Worm (Caenorhabditis elegans): Measurements from ENCODE around the gene C34D10.1.

C34D10.1 gene

ce11 chrX:7994486-7994885, 34.8 kb upstream of the C34D10.1 start:
- no peak for TF ChIP-seq ceh-36 (tag; optimal IDR thresholded peaks at IDR 0.05)
- TF ChIP-seq hmbx-1 (tag; optimal IDR thresholded peaks at IDR 0.05) = no peak
- no peak for TF ChIP-seq tra-4 (tag; optimal IDR thresholded peaks at IDR 0.05)
- TF ChIP-seq aly-1 (tag; optimal IDR thresholded peaks at IDR 0.05) = no peak
- TF ChIP-seq hnd-1 (tag; optimal IDR thresholded peaks at IDR 0.05) = no peak
- TF ChIP-seq ama-1 (optimal IDR thresholded peaks at IDR 0.05) = no peak
- no peak for TF ChIP-seq B0310.2 (tag; optimal IDR thresholded peaks at IDR 0.05)
- TF ChIP-seq flt-1 (GFP tag; IDR thresholded peaks at IDR 0.05) = no peak
- TF ChIP-seq F13C5.2 (tag; optimal IDR thresholded peaks at IDR 0.05) = no peak
- TF ChIP-seq hmg-4 (GFP tag; optimal IDR thresholded peaks at IDR 0.05) = no peak
- no peak for TF ChIP-seq tbx-37 (GFP tag; conservative IDR thresholded peaks at IDR 0.05)
- TF ChIP-seq sea-1 (GFP tag; conservative IDR thresholded peaks at IDR 0.05) = no peak
- no peak for TF ChIP-seq pes-1 (GFP tag; IDR thresholded peaks at IDR 0.05)
- no peak for TF ChIP-seq ets-7 (tag; optimal IDR thresholded peaks at IDR 0.05)
- no peak for TF ChIP-seq ceh-13 (GFP tag; optimal IDR thresholded peaks at IDR 0.05)
- TF ChIP-seq tbx-11 (GFP tag; IDR thresholded peaks at IDR 0.05) = no peak
- TF ChIP-seq scrt-1 (GFP tag; IDR thresholded peaks at IDR 0.05) = no peak

DNA sequence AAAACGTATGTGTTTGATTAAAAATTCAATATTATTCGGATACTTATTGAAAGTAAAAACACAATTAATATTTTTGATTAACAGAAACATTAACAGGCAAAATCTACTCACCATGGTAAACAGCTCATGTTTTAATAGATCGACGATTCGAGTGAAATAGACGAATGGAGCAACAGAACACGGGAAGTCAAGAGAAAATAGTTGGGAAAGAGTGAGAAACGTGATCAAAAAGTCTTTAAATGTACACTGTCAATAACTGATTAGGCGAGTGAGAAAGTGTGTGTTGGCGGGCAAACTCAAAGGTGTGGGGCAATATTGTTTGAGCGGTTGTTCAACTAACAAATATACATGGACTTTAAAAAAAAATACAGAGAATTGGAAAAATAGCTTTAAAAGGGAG, 31.3 kb upstream of the C34D10.1 start, which contains the start of gene sdpn-1:
Gene sdpn-1 (minus strand): TSS at position 262 of the 400 bp plus-strand sequence.
- TF ChIP-seq pes-1 (GFP tag; IDR thresholded peaks at IDR 0.05) (no peak), ceh-36 (tag; optimal IDR thresholded peaks at IDR 0.05) (no peak), hnd-1 (tag; optimal IDR thresholded peaks at IDR 0.05) (no peak), scrt-1 (GFP tag; IDR thresholded peaks at IDR 0.05) (no peak), ama-1 (optimal IDR thresholded peaks at IDR 0.05) (no peak), aly-1 (tag; optimal IDR thresholded peaks at IDR 0.05) (no peak), sea-1 (GFP tag; conservative IDR thresholded peaks at IDR 0.05) (no peak), tbx-11 (GFP tag; IDR thresholded peaks at IDR 0.05) (no peak), flt-1 (GFP tag; IDR thresholded peaks at IDR 0.05) (no peak), ets-7 (tag; optimal IDR thresholded peaks at IDR 0.05) (no peak), tbx-37 (GFP tag; conservative IDR thresholded peaks at IDR 0.05) (no peak)

- TF ChIP-seq ceh-36 (tag; optimal IDR thresholded peaks at IDR 0.05) (no peak), hmg-4 (GFP tag; optimal IDR thresholded peaks at IDR 0.05) (no peak), F13C5.2 (tag; optimal IDR thresholded peaks at IDR 0.05) (no peak), hnd-1 (tag; optimal IDR thresholded peaks at IDR 0.05) (no peak), aly-1 (tag; optimal IDR thresholded peaks at IDR 0.05) (no peak), ama-1 (optimal IDR thresholded peaks at IDR 0.05) (no peak), ceh-13 (GFP tag; optimal IDR thresholded peaks at IDR 0.05) (no peak), sea-1 (GFP tag; conservative IDR thresholded peaks at IDR 0.05) (no peak), tbx-11 (GFP tag; IDR thresholded peaks at IDR 0.05) (no peak), scrt-1 (GFP tag; IDR thresholded peaks at IDR 0.05) (no peak), flt-1 (GFP tag; IDR thresholded peaks at IDR 0.05) (no peak), ets-7 (tag; optimal IDR thresholded peaks at IDR 0.05) (no peak), tra-4 (tag; optimal IDR thresholded peaks at IDR 0.05) (no peak), B0310.2 (tag; optimal IDR thresholded peaks at IDR 0.05) (no peak), pes-1 (GFP tag; IDR thresholded peaks at IDR 0.05) (no peak), tbx-37 (GFP tag; conservative IDR thresholded peaks at IDR 0.05) (no peak), hmbx-1 (tag; optimal IDR thresholded peaks at IDR 0.05) (no peak)
Observed at ce11 chrX:7998942-7999341, 30.3 kb upstream of the C34D10.1 start.

ce11 chrX:8003663-8004062, 25.6 kb upstream of the C34D10.1 start, which contains the start of the genes F45E1.1 and F45E1.2:
TSS of gene F45E1.1 (plus strand) at chrX:8003682.
TSS of gene F45E1.2 (plus strand) at chrX:8003733.
- TF ChIP-seq hnd-1 (tag; optimal IDR thresholded peaks at IDR 0.05) (no peak), tra-4 (tag; optimal IDR thresholded peaks at IDR 0.05) (no peak), F13C5.2 (tag; optimal IDR thresholded peaks at IDR 0.05) (no peak), ceh-13 (GFP tag; optimal IDR thresholded peaks at IDR 0.05) (no peak), scrt-1 (GFP tag; IDR thresholded peaks at IDR 0.05) (no peak), ets-7 (tag; optimal IDR thresholded peaks at IDR 0.05) (no peak), flt-1 (GFP tag; IDR thresholded peaks at IDR 0.05) (no peak), hmg-4 (GFP tag; optimal IDR thresholded peaks at IDR 0.05) (no peak), B0310.2 (tag; optimal IDR thresholded peaks at IDR 0.05) (no peak)

DNA sequence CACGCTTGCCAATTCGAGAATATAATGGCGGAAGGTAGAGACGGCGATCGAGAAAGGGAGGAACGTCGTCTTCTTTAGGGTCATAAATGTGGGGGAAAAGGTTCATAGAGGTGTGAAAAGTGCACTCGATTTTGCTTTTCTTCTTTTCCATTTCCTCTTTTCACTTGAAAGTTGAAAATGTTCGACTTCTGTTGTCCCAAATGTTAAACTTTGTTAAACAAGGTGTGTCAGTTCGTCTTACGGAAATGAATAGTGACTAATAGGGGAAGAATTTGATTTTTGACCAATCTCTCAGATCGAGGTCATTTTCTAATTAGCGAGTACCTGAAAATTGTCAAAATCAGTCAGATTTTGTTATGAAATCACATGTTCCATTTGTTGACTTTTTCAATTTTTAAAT, 24.4 kb upstream of the C34D10.1 start:
- TF ChIP-seq hmg-4 (GFP tag; optimal IDR thresholded peaks at IDR 0.05) = no peak
- no peak for TF ChIP-seq tbx-37 (GFP tag; conservative IDR thresholded peaks at IDR 0.05)
- no peak for TF ChIP-seq hnd-1 (tag; optimal IDR thresholded peaks at IDR 0.05)
- no peak for TF ChIP-seq B0310.2 (tag; optimal IDR thresholded peaks at IDR 0.05)
- no peak for TF ChIP-seq ceh-13 (GFP tag; optimal IDR thresholded peaks at IDR 0.05)
- TF ChIP-seq ceh-36 (tag; optimal IDR thresholded peaks at IDR 0.05) = no peak
- TF ChIP-seq hmbx-1 (tag; optimal IDR thresholded peaks at IDR 0.05) = no peak
- no peak for TF ChIP-seq scrt-1 (GFP tag; IDR thresholded peaks at IDR 0.05)
- TF ChIP-seq sea-1 (GFP tag; conservative IDR thresholded peaks at IDR 0.05) = no peak
- no peak for TF ChIP-seq flt-1 (GFP tag; IDR thresholded peaks at IDR 0.05)
- no peak for TF ChIP-seq tra-4 (tag; optimal IDR thresholded peaks at IDR 0.05)
- TF ChIP-seq F13C5.2 (tag; optimal IDR thresholded peaks at IDR 0.05) = no peak

ce11 chrX:8005967-8006366, 23.3 kb upstream of the C34D10.1 start:
- TF ChIP-seq hmbx-1 (tag; optimal IDR thresholded peaks at IDR 0.05) = no peak
- TF ChIP-seq flt-1 (GFP tag; IDR thresholded peaks at IDR 0.05) = no peak

DNA sequence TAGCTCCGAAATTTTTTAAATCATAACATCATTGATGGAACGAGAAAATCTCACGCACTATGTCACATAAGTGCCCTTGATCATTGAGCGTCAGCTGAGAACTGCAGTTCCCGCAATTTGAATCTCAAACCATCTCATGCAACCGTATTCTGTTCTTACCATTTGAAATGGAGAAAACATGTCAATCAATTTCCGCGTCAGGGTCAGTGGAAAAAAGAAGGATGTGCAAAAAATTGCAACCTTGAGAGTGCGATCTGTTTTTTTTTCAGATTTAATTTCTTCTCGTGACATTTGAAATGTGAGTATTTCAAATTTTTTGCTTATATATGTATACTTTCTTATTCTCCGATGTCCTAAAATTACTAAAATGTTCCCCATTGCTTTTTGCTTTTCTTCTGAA, 18.6 kb upstream of the C34D10.1 start:
- TF ChIP-seq hnd-1 (tag; optimal IDR thresholded peaks at IDR 0.05) = no peak
- no peak for TF ChIP-seq scrt-1 (GFP tag; IDR thresholded peaks at IDR 0.05)

- TF ChIP-seq scrt-1 (GFP tag; IDR thresholded peaks at IDR 0.05) = no peak
- no peak for TF ChIP-seq sea-1 (GFP tag; conservative IDR thresholded peaks at IDR 0.05)
- TF ChIP-seq ceh-36 (tag; optimal IDR thresholded peaks at IDR 0.05) = no peak
- TF ChIP-seq tra-4 (tag; optimal IDR thresholded peaks at IDR 0.05) = no peak
- no peak for TF ChIP-seq ama-1 (optimal IDR thresholded peaks at IDR 0.05)
- no peak for TF ChIP-seq B0310.2 (tag; optimal IDR thresholded peaks at IDR 0.05)
Observed at ce11 chrX:8014407-8015003, 14.8 kb upstream of the C34D10.1 start, which contains the start of gene unk-1. TSS of gene unk-1 (plus strand) at chrX:8014983.

All from whole organism, early embryonic.